Comparison of ENCODE assay signal across 3 worm cellular contexts in the genomic region with DNA sequence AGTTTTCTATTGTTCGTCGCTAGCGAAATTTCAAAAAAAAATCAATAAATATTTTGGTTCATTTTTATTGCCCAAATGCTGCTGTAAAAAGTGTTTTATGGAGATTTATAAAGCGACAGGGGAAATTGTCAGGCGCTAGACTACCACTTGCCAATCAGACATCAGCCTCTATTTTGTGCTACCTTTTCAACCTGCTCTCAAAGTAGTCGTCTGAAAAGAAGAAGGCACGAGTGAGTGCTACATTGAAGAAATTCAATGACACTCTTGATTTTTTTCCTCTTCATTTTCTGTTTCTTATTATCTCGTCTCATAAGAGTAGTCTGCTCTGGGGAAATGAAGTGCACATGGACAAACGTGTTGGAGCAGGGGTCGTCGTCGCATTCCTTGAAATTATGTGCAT.
TF ChIP-seq lines count a peak whose summit lies in the region.

No protein-coding gene starts in this region.

TF ChIP-seq in whole organism, L1 larva, 84 proteins besides CTCF, POLR2A, EP300 and RAD21 (continued from another document and continues in another):
- peak; percentile 80 for TF ChIP-seq nhr-90 (tag; optimal IDR thresholded peaks at IDR 0.05; lab: Kevin White, UChicago; ENCODE audit: poor library complexity)
- TF ChIP-seq ces-1 (GFP tag; optimal IDR thresholded peaks at IDR 0.05; lab: Kevin White, UChicago) = no peak
- no peak for TF ChIP-seq sptf-1 (tag; optimal IDR thresholded peaks at IDR 0.05; lab: Kevin White, UChicago)
- TF ChIP-seq swsn-7 (tag; optimal IDR thresholded peaks at IDR 0.05; lab: Kevin White, UChicago) = peak; percentile 70
- no peak for TF ChIP-seq hlh-4 (tag; optimal IDR thresholded peaks at IDR 0.05; lab: Kevin White, UChicago)
- TF ChIP-seq skn-1 (tag; optimal IDR thresholded peaks at IDR 0.05; lab: Kevin White, UChicago) = peak; percentile 71
- TF ChIP-seq F16B12.6 (tag; optimal IDR thresholded peaks at IDR 0.05; lab: Kevin White, UChicago) = no peak
- peak; percentile 75 for TF ChIP-seq tbx-2 (tag; optimal IDR thresholded peaks at IDR 0.05; lab: Kevin White, UChicago)
- TF ChIP-seq pax-3 (tag; optimal IDR thresholded peaks at IDR 0.05; lab: Kevin White, UChicago) = peak; percentile 46
- TF ChIP-seq unc-86 (tag; optimal IDR thresholded peaks at IDR 0.05; lab: Kevin White, UChicago) = peak; percentile 57
- TF ChIP-seq egl-13 (tag; optimal IDR thresholded peaks at IDR 0.05; lab: Kevin White, UChicago) = peak; percentile 64
- TF ChIP-seq dpl-1 (GFP tag; optimal IDR thresholded peaks at IDR 0.05; lab: Kevin White, UChicago) = peak in 2 of 3 experiments; percentile 1 to 37
- TF ChIP-seq ceh-63 (GFP tag; optimal IDR thresholded peaks at IDR 0.05; lab: Kevin White, UChicago) = peak; percentile 11
- TF ChIP-seq dsc-1 (tag; optimal IDR thresholded peaks at IDR 0.05; lab: Kevin White, UChicago) = peak; percentile 94
- TF ChIP-seq lin-13 (GFP tag; optimal IDR thresholded peaks at IDR 0.05; lab: Kevin White, UChicago) = peak; percentile 32
- peak; percentile 26 for TF ChIP-seq isw-1 (GFP tag; IDR thresholded peaks at IDR 0.05; lab: Robert Waterston, UW)
- TF ChIP-seq snpc-4 (tag; optimal IDR thresholded peaks at IDR 0.05; lab: Kevin White, UChicago) = peak; percentile 74
- no peak for TF ChIP-seq Y116A8C.19 (tag; optimal IDR thresholded peaks at IDR 0.05; lab: Kevin White, UChicago; ENCODE audit: borderline replicate concordance)
- no peak for TF ChIP-seq ets-5 (GFP tag; IDR thresholded peaks at IDR 0.05; lab: Robert Waterston, UW)
- TF ChIP-seq efl-1 (optimal IDR thresholded peaks at IDR 0.05; lab: Kevin White, UChicago) = peak; percentile 39 to 48
- TF ChIP-seq efl-1 (GFP tag; optimal IDR thresholded peaks at IDR 0.05 in 1 of 2; lab: Kevin White, UChicago) = peak in 1 of 2 experiments; percentile 2
- no peak for TF ChIP-seq unc-130 (tag; optimal IDR thresholded peaks at IDR 0.05; lab: Kevin White, UChicago)
- peak; percentile 6 for TF ChIP-seq aly-2 (tag; optimal IDR thresholded peaks at IDR 0.05; lab: Kevin White, UChicago)
- TF ChIP-seq nhr-85 (tag; lab: Kevin White, UChicago) = peak; percentile 77
- TF ChIP-seq pqm-1 (tag; optimal IDR thresholded peaks at IDR 0.05; lab: Kevin White, UChicago) = no peak
- peak; percentile 63 for TF ChIP-seq nhr-19 (GFP tag; conservative IDR thresholded peaks at IDR 0.05; lab: Robert Waterston, UW)
- peak; percentile 65 for TF ChIP-seq nhr-77 (tag; optimal IDR thresholded peaks at IDR 0.05; lab: Kevin White, UChicago)
- TF ChIP-seq aha-1 (tag; optimal IDR thresholded peaks at IDR 0.05; lab: Kevin White, UChicago) = no peak
- peak; percentile 76 for TF ChIP-seq jun-1 (tag; optimal IDR thresholded peaks at IDR 0.05; lab: Kevin White, UChicago)
- TF ChIP-seq sox-4 (tag; optimal IDR thresholded peaks at IDR 0.05; lab: Kevin White, UChicago) = peak; percentile 82
- peak in 1 of 2 experiments; percentile 36 for TF ChIP-seq mdl-1 (tag; optimal IDR thresholded peaks at IDR 0.05; lab: Kevin White, UChicago)
- peak; percentile 73 for TF ChIP-seq nhr-20 (tag; optimal IDR thresholded peaks at IDR 0.05; lab: Kevin White, UChicago)
- TF ChIP-seq C04F5.9 (tag; optimal IDR thresholded peaks at IDR 0.05; lab: Kevin White, UChicago) = peak; percentile 30
- peak in 1 of 2 experiments; percentile 25 for TF ChIP-seq ztf-11 (tag; optimal IDR thresholded peaks at IDR 0.05; lab: Kevin White, UChicago)
- peak; percentile 90 for TF ChIP-seq snu-23 (GFP tag; optimal IDR thresholded peaks at IDR 0.05; lab: Kevin White, UChicago)
- no peak for TF ChIP-seq tlp-1 (tag; optimal IDR thresholded peaks at IDR 0.05; lab: Kevin White, UChicago)
- peak; percentile 47 for TF ChIP-seq vab-15 (tag; optimal IDR thresholded peaks at IDR 0.05; lab: Kevin White, UChicago)
- TF ChIP-seq xbp-1 (tag; optimal IDR thresholded peaks at IDR 0.05; lab: Kevin White, UChicago) = peak; percentile 71
- TF ChIP-seq ceh-8 (GFP tag; optimal IDR thresholded peaks at IDR 0.05; lab: Kevin White, UChicago) = peak; percentile 41
- TF ChIP-seq fkh-8 (tag; optimal IDR thresholded peaks at IDR 0.05; lab: Kevin White, UChicago) = peak; percentile 79
- peak; percentile 14 for TF ChIP-seq ceh-90 (tag; optimal IDR thresholded peaks at IDR 0.05; lab: Kevin White, UChicago)
- TF ChIP-seq zip-4 (GFP tag; optimal IDR thresholded peaks at IDR 0.05; lab: Kevin White, UChicago) = peak; percentile 43

TF ChIP-seq in whole organism, L3 larva, 47 proteins besides CTCF, POLR2A, EP300 and RAD21 (continued from another document):
- TF ChIP-seq lsy-12 (tag; optimal IDR thresholded peaks at IDR 0.05; lab: Kevin White, UChicago) = peak; percentile 15
- peak; percentile 20 for TF ChIP-seq egl-5 (tag; optimal IDR thresholded peaks at IDR 0.05; lab: Kevin White, UChicago)
- TF ChIP-seq ceh-9 (tag; optimal IDR thresholded peaks at IDR 0.05; lab: Kevin White, UChicago) = no peak
- TF ChIP-seq unc-62 (GFP tag; optimal IDR thresholded peaks at IDR 0.05; lab: Kevin White, UChicago) = no peak
- peak; percentile 50 for TF ChIP-seq nhr-11 (tag; optimal IDR thresholded peaks at IDR 0.05; lab: Kevin White, UChicago)
- TF ChIP-seq nhr-12 (tag; optimal IDR thresholded peaks at IDR 0.05; lab: Kevin White, UChicago) = no peak
- no peak for TF ChIP-seq aly-2 (tag; optimal IDR thresholded peaks at IDR 0.05; lab: Kevin White, UChicago)
- no peak for TF ChIP-seq lin-15B (tag; optimal IDR thresholded peaks at IDR 0.05; lab: Kevin White, UChicago)
- peak; percentile 56 for TF ChIP-seq nhr-23 (tag; optimal IDR thresholded peaks at IDR 0.05; lab: Kevin White, UChicago)
- peak; percentile 50 for TF ChIP-seq elt-2 (tag; optimal IDR thresholded peaks at IDR 0.05; lab: Kevin White, UChicago)
- TF ChIP-seq eor-1 (tag; optimal IDR thresholded peaks at IDR 0.05; lab: Kevin White, UChicago) = no peak
- TF ChIP-seq lin-39 (tag; optimal IDR thresholded peaks at IDR 0.05; lab: Kevin White, UChicago) = peak; percentile 54
- peak; percentile 77 for TF ChIP-seq hmg-11 (tag; optimal IDR thresholded peaks at IDR 0.05; lab: Kevin White, UChicago)
- TF ChIP-seq ztf-4 (tag; optimal IDR thresholded peaks at IDR 0.05; lab: Kevin White, UChicago) = no peak
- TF ChIP-seq mdl-1 (tag; optimal IDR thresholded peaks at IDR 0.05; lab: Kevin White, UChicago) = no peak
- TF ChIP-seq pqm-1 (tag; optimal IDR thresholded peaks at IDR 0.05; lab: Kevin White, UChicago) = peak; percentile 12
- TF ChIP-seq nhr-237 (tag; optimal IDR thresholded peaks at IDR 0.05; lab: Kevin White, UChicago) = no peak
- TF ChIP-seq sea-2 (GFP tag; optimal IDR thresholded peaks at IDR 0.05; lab: Kevin White, UChicago) = no peak
- no peak for TF ChIP-seq zag-1 (tag; optimal IDR thresholded peaks at IDR 0.05; lab: Kevin White, UChicago)
- peak; percentile 60 for TF ChIP-seq snpc-4 (tag; optimal IDR thresholded peaks at IDR 0.05; lab: Kevin White, UChicago)
- TF ChIP-seq fkh-10 (GFP tag; optimal IDR thresholded peaks at IDR 0.05; lab: Kevin White, UChicago) = peak; percentile 61
- peak; percentile 49 for TF ChIP-seq ceh-82 (tag; optimal IDR thresholded peaks at IDR 0.05; lab: Kevin White, UChicago)
- TF ChIP-seq nhr-77 (tag; optimal IDR thresholded peaks at IDR 0.05; lab: Kevin White, UChicago) = peak; percentile 39
- no peak for TF ChIP-seq nhr-76 (tag; optimal IDR thresholded peaks at IDR 0.05; lab: Kevin White, UChicago)
- no peak for TF ChIP-seq elt-1 (tag; optimal IDR thresholded peaks at IDR 0.05; lab: Kevin White, UChicago)
- TF ChIP-seq ceh-28 (tag; optimal IDR thresholded peaks at IDR 0.05; lab: Kevin White, UChicago) = peak; percentile 95
- TF ChIP-seq egl-27 (tag; optimal IDR thresholded peaks at IDR 0.05; lab: Kevin White, UChicago) = no peak
- TF ChIP-seq skn-1 (tag; optimal IDR thresholded peaks at IDR 0.05; lab: Kevin White, UChicago) = peak; percentile 72

TF ChIP-seq in whole organism, young adult, 124 proteins besides CTCF, POLR2A, EP300 and RAD21 (continued from another document and continues in another):
- TF ChIP-seq unc-62 (GFP tag; optimal IDR thresholded peaks at IDR 0.05; lab: Kevin White, UChicago) (no peak), F10E7.11 (tag; optimal IDR thresholded peaks at IDR 0.05; lab: Kevin White, UChicago) (no peak), mel-28 (tag; optimal IDR thresholded peaks at IDR 0.05; lab: Kevin White, UChicago; ENCODE audit: borderline replicate concordance) (no peak), F57C9.4 (tag; optimal IDR thresholded peaks at IDR 0.05; lab: Kevin White, UChicago) (no peak), dpl-1 (GFP tag; optimal IDR thresholded peaks at IDR 0.05; lab: Kevin White, UChicago) (no peak), snpc-1.1 (tag; optimal IDR thresholded peaks at IDR 0.05; lab: Kevin White, UChicago; ENCODE audit: insufficient read depth) (no peak), attf-6 (GFP tag; IDR thresholded peaks at IDR 0.05; lab: Robert Waterston, UW) (no peak), T26A5.8 (tag; optimal IDR thresholded peaks at IDR 0.05; lab: Kevin White, UChicago) (no peak), lin-26 (GFP tag; IDR thresholded peaks at IDR 0.05; lab: Robert Waterston, UW) (no peak), athp-1 (tag; optimal IDR thresholded peaks at IDR 0.05; lab: Kevin White, UChicago) (no peak), ztf-25 (GFP tag; IDR thresholded peaks at IDR 0.05; lab: Robert Waterston, UW) (no peak), snpc-4 (GFP tag; optimal IDR thresholded peaks at IDR 0.05; lab: Kevin White, UChicago) (no peak), snpc-4 (tag; optimal IDR thresholded peaks at IDR 0.05; lab: Kevin White, UChicago) (peak in 3 of 4 experiments; percentile 26 to 73 (median 70)), unc-130 (GFP tag; optimal IDR thresholded peaks at IDR 0.05; lab: Kevin White, UChicago) (no peak), B0035.1 (tag; optimal IDR thresholded peaks at IDR 0.05; lab: Kevin White, UChicago) (peak; percentile 24), C06A6.2 (GFP tag; conservative IDR thresholded peaks at IDR 0.05; lab: Robert Waterston, UW) (no peak), ceh-40 (GFP tag; IDR thresholded peaks at IDR 0.05; lab: Robert Waterston, UW) (no peak), nhr-90 (tag; optimal IDR thresholded peaks at IDR 0.05; lab: Kevin White, UChicago) (no peak), zim-3 (tag; optimal IDR thresholded peaks at IDR 0.05; lab: Kevin White, UChicago) (no peak), rpc-1 (optimal IDR thresholded peaks at IDR 0.05; lab: Kevin White, UChicago) (no peak), rpc-1 (tag; optimal IDR thresholded peaks at IDR 0.05; lab: Kevin White, UChicago) (no peak), hlh-26 (GFP tag; conservative IDR thresholded peaks at IDR 0.05; lab: Robert Waterston, UW) (no peak), hmg-20 (GFP tag; IDR thresholded peaks at IDR 0.05; lab: Robert Waterston, UW) (no peak), K11D2.4 (GFP tag; IDR thresholded peaks at IDR 0.05; lab: Robert Waterston, UW) (peak; percentile 72), B0261.1 (tag; optimal IDR thresholded peaks at IDR 0.05; lab: Kevin White, UChicago) (peak; percentile 54), D2030.7 (GFP tag; IDR thresholded peaks at IDR 0.05; lab: Robert Waterston, UW) (no peak), ztf-28 (GFP tag; IDR thresholded peaks at IDR 0.05; lab: Robert Waterston, UW) (no peak), ekl-4 (GFP tag; IDR thresholded peaks at IDR 0.05; lab: Robert Waterston, UW) (no peak), chd-7 (tag; optimal IDR thresholded peaks at IDR 0.05; lab: Kevin White, UChicago) (no peak), hrde-1 (tag; optimal IDR thresholded peaks at IDR 0.05; lab: Kevin White, UChicago; ENCODE audit: borderline replicate concordance) (no peak), Y67H2A.10 (GFP tag; conservative IDR thresholded peaks at IDR 0.05; lab: Robert Waterston, UW) (no peak), pha-4 (tag; optimal IDR thresholded peaks at IDR 0.05; lab: Kevin White, UChicago) (no peak), hmg-1.2 (GFP tag; IDR thresholded peaks at IDR 0.05; lab: Robert Waterston, UW) (peak; percentile 40), cebp-1 (GFP tag; IDR thresholded peaks at IDR 0.05; lab: Robert Waterston, UW) (no peak), cebp-1 (tag; optimal IDR thresholded peaks at IDR 0.05; lab: Kevin White, UChicago) (peak; percentile 77), nhr-80 (tag; optimal IDR thresholded peaks at IDR 0.05; lab: Kevin White, UChicago) (peak; percentile 80), ztf-6 (GFP tag; IDR thresholded peaks at IDR 0.05; lab: Robert Waterston, UW) (no peak), attf-3 (GFP tag; conservative IDR thresholded peaks at IDR 0.05; lab: Robert Waterston, UW) (no peak), aptf-2 (GFP tag; conservative IDR thresholded peaks at IDR 0.05; lab: Robert Waterston, UW) (no peak), ceh-58 (GFP tag; IDR thresholded peaks at IDR 0.05; lab: Robert Waterston, UW) (no peak), tlf-1 (GFP tag; optimal IDR thresholded peaks at IDR 0.05; lab: Kevin White, UChicago) (peak; percentile 23), nhr-27 (tag; optimal IDR thresholded peaks at IDR 0.05; lab: Kevin White, UChicago) (no peak), bed-2 (GFP tag; IDR thresholded peaks at IDR 0.05; lab: Robert Waterston, UW) (no peak), sdz-38 (tag; optimal IDR thresholded peaks at IDR 0.05; lab: Kevin White, UChicago) (no peak), F37B4.10 (GFP tag; IDR thresholded peaks at IDR 0.05; lab: Robert Waterston, UW) (no peak), F52B5.7 (tag; optimal IDR thresholded peaks at IDR 0.05; lab: Kevin White, UChicago) (no peak), dox-1 (GFP tag; IDR thresholded peaks at IDR 0.05; lab: Robert Waterston, UW) (peak; percentile 88), zfh-2 (GFP tag; conservative IDR thresholded peaks at IDR 0.05; lab: Robert Waterston, UW) (no peak), mxl-1 (tag; optimal IDR thresholded peaks at IDR 0.05; lab: Kevin White, UChicago) (no peak), mes-4 (tag; optimal IDR thresholded peaks at IDR 0.05; lab: Kevin White, UChicago) (no peak), akir-1 (GFP tag; optimal IDR thresholded peaks at IDR 0.05; lab: Kevin White, UChicago) (no peak), ccch-3 (GFP tag; optimal IDR thresholded peaks at IDR 0.05; lab: Kevin White, UChicago) (no peak), T07F8.4 (tag; optimal IDR thresholded peaks at IDR 0.05; lab: Kevin White, UChicago) (peak; percentile 20), egl-44 (GFP tag; IDR thresholded peaks at IDR 0.05; lab: Robert Waterston, UW) (no peak), ama-1 (optimal IDR thresholded peaks at IDR 0.05; lab: Kevin White, UChicago) (no peak), ama-1 (GFP tag; optimal IDR thresholded peaks at IDR 0.05; lab: Kevin White, UChicago) (no peak), Y53F4B.3 (GFP tag; IDR thresholded peaks at IDR 0.05; lab: Robert Waterston, UW) (no peak), nfya-2 (GFP tag; IDR thresholded peaks at IDR 0.05; lab: Robert Waterston, UW) (no peak), lag-1 (GFP tag; IDR thresholded peaks at IDR 0.05; lab: Robert Waterston, UW) (no peak), ZK185.1 (tag; optimal IDR thresholded peaks at IDR 0.05; lab: Kevin White, UChicago; ENCODE audit: poor library complexity, severe bottlenecking) (peak; percentile 63), lin-40 (tag; optimal IDR thresholded peaks at IDR 0.05; lab: Kevin White, UChicago) (peak; percentile 94), lin-35 (GFP tag; optimal IDR thresholded peaks at IDR 0.05; lab: Kevin White, UChicago) (peak in 1 of 3 experiments; percentile 60), rec-8 (tag; optimal IDR thresholded peaks at IDR 0.05; lab: Kevin White, UChicago) (no peak), tbp1 (GFP tag; optimal IDR thresholded peaks at IDR 0.05; lab: Kevin White, UChicago) (peak; percentile 69), let-526 (GFP tag; IDR thresholded peaks at IDR 0.05; lab: Robert Waterston, UW) (no peak), Y53G8AR.9 (GFP tag; conservative IDR thresholded peaks at IDR 0.05; lab: Robert Waterston, UW) (no peak), madf-10 (tag; optimal IDR thresholded peaks at IDR 0.05; lab: Kevin White, UChicago) (peak; percentile 70), F23B12.7 (tag; optimal IDR thresholded peaks at IDR 0.05; lab: Kevin White, UChicago; ENCODE audit: insufficient read depth) (peak; percentile 55), egrh-3 (GFP tag; IDR thresholded peaks at IDR 0.05; lab: Robert Waterston, UW) (no peak), F57A8.1 (GFP tag; optimal IDR thresholded peaks at IDR 0.05; lab: Kevin White, UChicago) (no peak), egl-18 (GFP tag; IDR thresholded peaks at IDR 0.05; lab: Robert Waterston, UW) (no peak)
